Worm (Caenorhabditis elegans) whole organism, early embryonic: ENCODE measurements around the gene C16D9.1.

Experiments used
- B0310.2 ChIP-seq: sonication (generic microtip); optimal IDR thresholded peaks from 2 replicates; lab custom pipeline; 2016; ENCODE audit warnings: mild to moderate bottlenecking, missing genetic modification characterization, missing compliant biosample characterization
- F13C5.2 ChIP-seq: sonication (generic microtip); optimal IDR thresholded peaks from 2 replicates; lab custom pipeline; 2017; ENCODE audit warnings: mild to moderate bottlenecking, missing genetic modification characterization, inconsistent platforms, missing compliant biosample characterization
- aly-1 ChIP-seq: sonication (generic microtip); optimal IDR thresholded peaks from 2 replicates; lab custom pipeline; 2016; ENCODE audit warnings: missing genetic modification characterization, missing compliant biosample characterization
- ama-1 ChIP-seq: fragments of 150-350 bp; optimal IDR thresholded peaks from 2 replicates; lab custom pipeline; 2014
- ceh-13 ChIP-seq: fragments of 200-800 bp; sonication (Bioruptor generic); optimal IDR thresholded peaks from 2 replicates; lab custom pipeline; 2018; ENCODE audit warnings: mild to moderate bottlenecking, missing genetic modification characterization, missing compliant biosample characterization
- ceh-36 ChIP-seq: sonication (generic microtip); optimal IDR thresholded peaks from 2 replicates; lab custom pipeline; 2016; ENCODE audit warnings: missing genetic modification characterization, inconsistent platforms, missing compliant biosample characterization
- ets-7 ChIP-seq: sonication (generic microtip); optimal IDR thresholded peaks from 2 replicates; lab custom pipeline; 2016; ENCODE audit warnings: missing genotype, missing genetic modification characterization, missing compliant biosample characterization
- flt-1 ChIP-seq: fragments of 200-800 bp; sonication (Bioruptor generic); IDR thresholded peaks from 2 replicates; pipeline ENCODE4 v1.3.6; 2022; ENCODE audit warnings: missing genetic modification characterization, missing compliant biosample characterization
- hmbx-1 ChIP-seq: sonication (generic microtip); optimal IDR thresholded peaks from 2 replicates; lab custom pipeline; 2016; ENCODE audit warnings: mild to moderate bottlenecking, missing genetic modification characterization, missing compliant biosample characterization
- hmg-4 ChIP-seq: fragments of 200-800 bp; sonication (Bioruptor generic); optimal IDR thresholded peaks from 2 replicates; lab custom pipeline; 2018; ENCODE audit warnings: mild to moderate bottlenecking, missing genetic modification characterization, missing compliant biosample characterization
- hnd-1 ChIP-seq: sonication (generic microtip); optimal IDR thresholded peaks from 2 replicates; lab custom pipeline; 2016; ENCODE audit warnings: missing genetic modification characterization, missing compliant biosample characterization
- pes-1 ChIP-seq: fragments of 200-800 bp; sonication (Bioruptor generic); IDR thresholded peaks from 2 replicates; pipeline ENCODE4 v1.3.6; 2022; ENCODE audit warnings: missing genetic modification reagents, missing genetic modification characterization, missing compliant biosample characterization
- scrt-1 ChIP-seq: fragments of 200-800 bp; sonication (Bioruptor generic); IDR thresholded peaks from 2 replicates; pipeline ENCODE4 v1.3.6; 2022; ENCODE audit warnings: missing genetic modification characterization, missing compliant biosample characterization
- sea-1 ChIP-seq: fragments of 200-800 bp; sonication (Bioruptor generic); conservative IDR thresholded peaks from 2 replicates; pipeline ENCODE4 v1.3.6; 2022; ENCODE audit warnings: missing genetic modification characterization, missing compliant biosample characterization
- tbx-11 ChIP-seq: fragments of 200-800 bp; sonication (Bioruptor generic); IDR thresholded peaks from 2 replicates; pipeline ENCODE4 v1.3.6; 2022; ENCODE audit warnings: missing genetic modification characterization, missing compliant biosample characterization
- tbx-37 ChIP-seq: fragments of 200-800 bp; sonication (Bioruptor generic); conservative IDR thresholded peaks from 2 replicates; pipeline ENCODE4 v1.3.6; 2022; ENCODE audit warnings: missing genetic modification reagents, missing genetic modification characterization, missing compliant biosample characterization
- tra-4 ChIP-seq: sonication (generic microtip); optimal IDR thresholded peaks from 2 replicates; lab custom pipeline; 2017; ENCODE audit warnings: missing genetic modification characterization, missing compliant biosample characterization

C16D9.1 gene

DNA sequence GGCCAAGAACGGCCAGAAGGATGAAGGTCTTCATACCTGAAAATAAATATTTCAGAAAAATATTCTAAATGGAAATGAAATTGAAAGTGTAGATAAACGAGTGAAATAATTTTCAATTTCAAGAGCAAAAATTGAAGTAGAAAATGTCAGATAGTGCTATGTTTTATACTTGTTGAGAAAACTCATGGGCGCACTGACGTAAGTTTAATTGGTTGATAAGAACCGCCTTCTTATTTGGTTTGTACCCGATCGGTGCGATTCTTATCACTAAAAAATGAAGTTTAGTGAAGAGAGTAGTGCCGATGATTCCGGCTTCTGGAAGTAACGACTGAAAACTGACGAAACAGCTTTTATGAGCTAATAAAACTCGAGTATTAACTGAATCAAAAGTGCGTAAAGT lies 9.8 kb downstream of the C16D9.1 start, which contains the start of the genes asp-6 and asp-12:
Gene asp-6, minus strand, starts transcription at position 36 of the 400 bp plus-strand sequence.
Gene asp-12, plus strand, starts transcription at position 309 of the 400 bp plus-strand sequence.
- TF ChIP-seq B0310.2 (tag; lab: Kevin White, UChicago) (no peak), sea-1 (GFP tag; lab: Robert Waterston, UW) (no peak), tbx-37 (GFP tag; lab: Robert Waterston, UW) (no peak), ama-1 (lab: Kevin White, UChicago) (no peak), scrt-1 (GFP tag; lab: Robert Waterston, UW) (no peak), hmbx-1 (tag; lab: Kevin White, UChicago) (no peak), aly-1 (tag; lab: Kevin White, UChicago) (no peak), flt-1 (GFP tag; lab: Robert Waterston, UW) (no peak), pes-1 (GFP tag; lab: Robert Waterston, UW) (no peak), hnd-1 (tag; lab: Kevin White, UChicago) (no peak)

DNA sequence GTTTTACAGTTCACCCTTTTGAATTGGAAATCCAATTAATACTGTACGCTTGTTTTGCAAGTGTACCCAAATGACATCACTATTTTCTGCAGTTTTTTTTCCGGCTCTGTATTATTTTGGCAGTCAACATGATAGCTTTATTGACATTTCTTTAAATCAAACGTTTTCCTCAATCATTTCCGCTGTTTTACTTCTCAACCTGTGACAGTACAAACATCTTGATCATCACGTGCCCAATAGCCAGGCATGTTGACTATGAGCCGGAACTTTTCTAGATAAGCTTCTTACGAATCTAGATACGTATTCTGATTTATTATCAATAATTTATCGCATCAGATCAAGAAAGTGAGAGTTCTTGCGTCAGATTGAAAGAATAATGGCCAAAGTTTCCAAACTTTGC lies 10.8 kb downstream of the C16D9.1 start:
- TF ChIP-seq tbx-37 (GFP tag; lab: Robert Waterston, UW) = no peak
- TF ChIP-seq aly-1 (tag; lab: Kevin White, UChicago) = no peak

DNA sequence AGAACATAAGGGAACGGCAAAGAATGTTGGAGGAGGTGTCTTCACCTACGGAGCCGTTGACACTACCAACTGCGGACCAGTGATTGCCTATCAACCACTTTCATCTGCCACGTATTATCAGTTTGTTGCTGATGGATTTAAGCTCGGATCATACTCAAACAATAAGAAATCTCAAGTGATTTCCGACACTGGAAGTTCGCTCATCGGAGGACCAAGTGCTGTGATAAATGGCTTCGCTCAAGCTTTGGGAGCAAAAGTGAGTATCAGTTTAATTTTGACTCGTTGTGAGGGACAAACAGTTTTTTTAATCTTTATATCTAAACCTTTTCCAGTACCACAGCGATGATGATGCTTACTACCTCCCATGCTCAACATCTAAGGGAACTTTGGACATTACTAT lies 12.3 kb downstream of the C16D9.1 start:
- no peak for TF ChIP-seq pes-1 (GFP tag; lab: Robert Waterston, UW)
- TF ChIP-seq hmg-4 (GFP tag; lab: Kevin White, UChicago) = no peak

DNA sequence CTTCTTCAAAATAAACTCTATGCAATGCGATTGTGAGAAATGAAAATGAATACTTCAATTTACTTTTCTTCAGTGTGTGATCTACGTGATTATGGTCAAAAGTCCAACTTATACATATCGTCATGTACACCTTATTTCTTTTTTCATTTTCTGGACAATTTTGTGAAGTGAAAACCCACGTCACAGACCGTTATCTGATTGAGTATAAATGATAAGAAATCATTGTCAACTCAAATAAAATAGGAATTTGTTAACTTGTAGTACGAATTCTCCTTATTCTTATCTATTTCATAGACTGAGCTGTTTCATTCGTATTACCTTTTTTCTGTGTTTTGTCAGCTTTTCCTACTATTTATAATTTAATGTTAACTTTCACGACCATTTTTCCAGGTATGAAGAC lies 12.9 kb downstream of the C16D9.1 start, which contains the start of gene asp-5:
Gene asp-5, plus strand, starts transcription at position 391 of the 400 bp plus-strand sequence.
- TF ChIP-seq sea-1 (GFP tag; lab: Robert Waterston, UW) (no peak), pes-1 (GFP tag; lab: Robert Waterston, UW) (no peak), aly-1 (tag; lab: Kevin White, UChicago) (no peak), hnd-1 (tag; lab: Kevin White, UChicago) (no peak), ets-7 (no peak), ceh-13 (GFP tag; lab: Kevin White, UChicago) (no peak), flt-1 (GFP tag; lab: Robert Waterston, UW) (no peak), ceh-36 (tag; lab: Kevin White, UChicago) (no peak), ama-1 (lab: Kevin White, UChicago) (no peak), scrt-1 (GFP tag; lab: Robert Waterston, UW) (no peak), F13C5.2 (tag; lab: Kevin White, UChicago) (no peak), tbx-37 (GFP tag; lab: Robert Waterston, UW) (no peak)

DNA sequence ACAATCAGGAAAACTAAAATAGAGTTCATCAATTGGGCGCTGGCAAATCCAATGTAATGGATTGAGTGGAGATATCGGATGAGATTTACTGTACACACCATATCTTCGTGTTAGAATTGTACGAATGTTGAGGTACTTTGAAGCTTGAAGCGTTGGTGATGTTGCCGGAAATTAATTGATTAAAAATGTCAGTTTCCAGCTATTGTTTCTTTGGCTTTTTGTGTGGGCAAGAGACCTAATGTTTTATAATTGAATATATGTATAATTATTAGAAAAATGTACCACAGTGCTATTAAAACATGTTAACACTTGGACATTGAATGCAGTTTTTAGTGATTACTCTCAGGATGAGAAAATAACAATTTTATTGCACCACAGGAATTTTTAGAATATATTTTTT lies 19.7 kb downstream of the C16D9.1 start, which contains the start of gene str-136:
Gene str-136, minus strand, starts transcription at position 101 of the 400 bp plus-strand sequence.
- no peak for TF ChIP-seq ceh-36 (tag; lab: Kevin White, UChicago)
- TF ChIP-seq hnd-1 (tag; lab: Kevin White, UChicago) = no peak
- TF ChIP-seq flt-1 (GFP tag; lab: Robert Waterston, UW) = no peak
- no peak for TF ChIP-seq ets-7
- no peak for TF ChIP-seq hmg-4 (GFP tag; lab: Kevin White, UChicago)

DNA sequence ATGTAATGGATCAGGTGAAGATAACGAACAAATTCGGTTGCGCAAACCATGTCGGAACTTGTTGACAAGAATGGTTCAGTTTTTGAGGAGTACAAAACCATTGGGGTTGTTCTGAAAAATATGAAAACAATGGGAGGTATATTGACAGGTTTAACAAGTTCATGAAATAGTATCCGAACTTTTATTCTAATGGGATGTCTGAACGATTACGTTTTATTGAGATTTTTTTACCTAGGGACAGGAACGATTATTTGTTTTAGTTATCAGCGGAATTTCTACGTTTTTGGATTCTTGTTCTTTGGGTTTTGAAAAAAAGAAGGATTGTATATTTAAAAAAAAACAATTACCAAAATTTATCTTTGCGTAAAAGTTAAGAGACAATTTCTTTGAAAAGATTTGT lies 21.7 kb downstream of the C16D9.1 start, which contains the start of gene str-135:
Gene str-135, minus strand, starts transcription at position 101 of the 400 bp plus-strand sequence.
- no peak for TF ChIP-seq tbx-11 (GFP tag; lab: Robert Waterston, UW)
- TF ChIP-seq sea-1 (GFP tag; lab: Robert Waterston, UW) = no peak
- no peak for TF ChIP-seq hmbx-1 (tag; lab: Kevin White, UChicago)
- no peak for TF ChIP-seq ets-7
- TF ChIP-seq ama-1 (lab: Kevin White, UChicago) = no peak
- TF ChIP-seq ceh-36 (tag; lab: Kevin White, UChicago) = no peak
- no peak for TF ChIP-seq scrt-1 (GFP tag; lab: Robert Waterston, UW)
- TF ChIP-seq hnd-1 (tag; lab: Kevin White, UChicago) = no peak
- TF ChIP-seq F13C5.2 (tag; lab: Kevin White, UChicago) = no peak
- no peak for TF ChIP-seq flt-1 (GFP tag; lab: Robert Waterston, UW)
- TF ChIP-seq tra-4 (tag; lab: Kevin White, UChicago) = no peak
- no peak for TF ChIP-seq hmg-4 (GFP tag; lab: Kevin White, UChicago)
- no peak for TF ChIP-seq B0310.2 (tag; lab: Kevin White, UChicago)

DNA sequence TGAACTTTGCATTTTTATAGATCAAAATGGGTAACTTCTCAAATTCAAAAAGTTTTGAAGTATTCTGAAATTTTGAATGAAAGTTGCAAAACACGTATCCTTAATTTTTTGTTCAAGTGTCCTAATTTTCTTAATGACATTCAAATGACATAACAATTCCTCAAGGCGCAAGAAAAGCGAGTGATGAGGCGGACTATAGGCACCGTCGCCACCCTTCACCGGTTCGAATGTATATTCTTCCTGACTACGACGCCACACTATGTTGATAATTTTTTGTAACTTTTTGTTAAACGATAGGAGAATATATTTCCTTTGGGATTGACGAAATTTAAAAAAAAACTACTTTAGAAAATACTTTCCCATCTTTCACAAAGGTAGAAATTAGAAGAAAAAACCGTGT lies 22.5 kb downstream of the C16D9.1 start:
- TF ChIP-seq hmg-4 (GFP tag; lab: Kevin White, UChicago) (no peak), sea-1 (GFP tag; lab: Robert Waterston, UW) (no peak), tbx-37 (GFP tag; lab: Robert Waterston, UW) (no peak), scrt-1 (GFP tag; lab: Robert Waterston, UW) (no peak), B0310.2 (tag; lab: Kevin White, UChicago) (no peak), tra-4 (tag; lab: Kevin White, UChicago) (no peak), hnd-1 (tag; lab: Kevin White, UChicago) (no peak), hmbx-1 (tag; lab: Kevin White, UChicago) (no peak), tbx-11 (GFP tag; lab: Robert Waterston, UW) (no peak), pes-1 (GFP tag; lab: Robert Waterston, UW) (no peak), ceh-13 (GFP tag; lab: Kevin White, UChicago) (no peak), ama-1 (lab: Kevin White, UChicago) (no peak), flt-1 (GFP tag; lab: Robert Waterston, UW) (no peak), ceh-36 (tag; lab: Kevin White, UChicago) (no peak), aly-1 (tag; lab: Kevin White, UChicago) (no peak), ets-7 (no peak), F13C5.2 (tag; lab: Kevin White, UChicago) (no peak)
